Worm (Caenorhabditis elegans) whole organism, L4 larva: ENCODE measurements around the gene dyla-1.

Source experiments
- ZK546.5 ChIP-seq, 2 experiments: sonication (generic microtip); optimal IDR thresholded peaks; 2 replicates each; lab custom pipeline; 2017; ENCODE audit warnings: missing biosample characterization in 2 of 2, missing genetic modification characterization in 2 of 2
- ama-1 ChIP-seq: fragments of 150-350 bp; optimal IDR thresholded peaks from 2 replicates; lab custom pipeline; 2014; ENCODE audit warnings: inconsistent platforms, mixed read lengths
- ces-1 ChIP-seq: fragments of 150-350 bp; sonication (generic microtip); optimal IDR thresholded peaks from 4 replicates; lab custom pipeline; 2014; ENCODE audit warnings: missing biosample characterization, missing genetic modification reagents, missing genetic modification characterization
- dmd-9 ChIP-seq: fragments of 200-800 bp; sonication (Bioruptor generic); IDR thresholded peaks from 2 replicates; pipeline ENCODE4 v1.3.6; 2022; ENCODE audit warnings: missing genetic modification reagents, missing genetic modification characterization, missing compliant biosample characterization
- egl-27 ChIP-seq: sonication (generic microtip); optimal IDR thresholded peaks from 3 replicates; lab custom pipeline; 2017; ENCODE audit warnings: missing biosample characterization, missing genetic modification reagents, missing genetic modification characterization
- lin-39 ChIP-seq: fragments of 150-350 bp; optimal IDR thresholded peaks from 2 replicates; lab custom pipeline; 2014; ENCODE audit warnings: missing biosample characterization, missing genetic modification reagents, missing genetic modification characterization
- madf-5 ChIP-seq, 2 experiments: fragments of 200-800 bp; sonication (Bioruptor generic); IDR thresholded peaks; 2 replicates each; pipeline ENCODE4 v1.3.6; 2022; ENCODE audit warnings: missing compliant biosample characterization in 2 of 2, missing genetic modification characterization in 2 of 2
- nhr-41 ChIP-seq: fragments of 200-800 bp; sonication (Bioruptor generic); IDR thresholded peaks from 2 replicates; pipeline ENCODE4 v1.3.6; 2022; ENCODE audit warnings: missing genetic modification reagents, missing genetic modification characterization, missing compliant biosample characterization

- no peak for TF ChIP-seq madf-5 (GFP tag; IDR thresholded peaks at IDR 0.05; lab: Robert Waterston, UW)
- no peak for TF ChIP-seq ama-1 (lab: Kevin White, UChicago)
- no peak for TF ChIP-seq nhr-41 (GFP tag; lab: Robert Waterston, UW)
- no peak for TF ChIP-seq ZK546.5 (tag; optimal IDR thresholded peaks at IDR 0.05; lab: Kevin White, UChicago)
- no peak for TF ChIP-seq dmd-9 (GFP tag; lab: Robert Waterston, UW)
- no peak for TF ChIP-seq lin-39 (tag; lab: Kevin White, UChicago)
- TF ChIP-seq egl-27 (tag; lab: Kevin White, UChicago): no peak
- TF ChIP-seq ces-1 (GFP tag; lab: Kevin White, UChicago): no peak
These were observed 30.5 kb downstream of the dyla-1 start for ce11 chrX:16871355-16871754.
